Worm (Caenorhabditis elegans): Measurements from ENCODE around the gene F28B1.2.

ce11 chrV:17082718-17083117 is 38.1 kb downstream of the F28B1.2 start, which contains the start of gene T05E12.9:
- TF ChIP-seq tab-1 (GFP tag; IDR thresholded peaks at IDR 0.05) (no peak), T22C8.4 (GFP tag; IDR thresholded peaks at IDR 0.05) (no peak), ztf-29 (GFP tag; IDR thresholded peaks at IDR 0.05) (no peak), ref-1 (GFP tag; conservative IDR thresholded peaks at IDR 0.05) (no peak)
